Worm (Caenorhabditis elegans) whole organism, L3 larva: ENCODE results near the gene scl-12.

Source experiments
- ama-1 ChIP-seq: fragments of 150-350 bp; optimal IDR thresholded peaks from 2 replicates; lab custom pipeline; 2018
- ceh-82 ChIP-seq: fragments of 150-350 bp; optimal IDR thresholded peaks from 2 replicates; lab custom pipeline; 2014; ENCODE audit warnings: missing biosample characterization, missing genetic modification characterization
- elt-2 ChIP-seq: sonication (generic microtip); optimal IDR thresholded peaks from 2 replicates; lab custom pipeline; 2016; ENCODE audit warnings: missing genetic modification reagents, mild to moderate bottlenecking, missing genetic modification characterization, missing compliant biosample characterization
- elt-3 ChIP-seq, 3 experiments: fragments of 150-350 bp in 1 of 3; sonication (generic microtip) in 2 of 3; optimal IDR thresholded peaks; 2 replicates in 2 of 3; 4 replicates in 1 of 3; lab custom pipeline; 2014 to 2017; ENCODE audit warnings: missing biosample characterization in 3 of 3, missing genetic modification characterization in 3 of 3
- mdl-1 ChIP-seq: fragments of 150-350 bp; optimal IDR thresholded peaks from 2 replicates; lab custom pipeline; 2014; ENCODE audit warnings: missing biosample characterization, missing genetic modification characterization
- mml-1 ChIP-seq: fragments of 150-350 bp; sonication (generic microtip); optimal IDR thresholded peaks from 3 replicates; lab custom pipeline; 2014; ENCODE audit warnings: missing biosample characterization, missing genetic modification characterization
- nhr-237 ChIP-seq: fragments of 150-350 bp; optimal IDR thresholded peaks from 2 replicates; lab custom pipeline; 2014; ENCODE audit warnings: missing biosample characterization, missing genetic modification characterization
- pha-4 ChIP-seq: fragments of 150-350 bp; optimal IDR thresholded peaks from 2 replicates; lab custom pipeline; 2014; ENCODE audit warnings: missing biosample characterization, missing genetic modification reagents, missing genetic modification characterization
- skn-1 ChIP-seq: fragments of 150-350 bp; optimal IDR thresholded peaks from 2 replicates; lab custom pipeline; 2014; ENCODE audit warnings: missing biosample characterization, missing genetic modification characterization

- TF ChIP-seq skn-1 (tag; lab: Kevin White, UChicago) = no peak
- no peak for TF ChIP-seq nhr-237
- TF ChIP-seq ama-1 (lab: Kevin White, UChicago) = no peak
- TF ChIP-seq ceh-82 = no peak
- TF ChIP-seq elt-2 (tag; lab: Kevin White, UChicago) = no peak
- TF ChIP-seq elt-3 (tag; optimal IDR thresholded peaks at IDR 0.05; lab: Kevin White, UChicago) = no peak
- no peak for TF ChIP-seq mml-1 (tag; lab: Kevin White, UChicago)
- TF ChIP-seq mdl-1 (tag; lab: Kevin White, UChicago) = no peak
- TF ChIP-seq pha-4 (tag; lab: Kevin White, UChicago) = no peak
Measured at ce11 chrV:3801787-3802417, 10.5 kb upstream of the scl-12 start.
